Fruit fly (Drosophila melanogaster) whole organism: ENCODE data around the gene CkIalpha.

Experiments used
- CG8478 ChIP-seq: fragments of >200 bp; optimal IDR thresholded peaks from 2 replicates; lab custom pipeline; 2018; ENCODE audit warnings: inconsistent platforms
- EcR ChIP-seq, 2 experiments: fragments of >200 bp; optimal IDR thresholded peaks; 2 replicates each; lab custom pipeline; 2017; ENCODE audit warnings: missing biosample characterization in 2 of 2, missing genetic modification characterization in 2 of 2, missing genetic modification reagents in 2 of 2
- psq ChIP-seq: fragments of >200 bp; optimal IDR thresholded peaks from 2 replicates; lab custom pipeline; 2017

DNA sequence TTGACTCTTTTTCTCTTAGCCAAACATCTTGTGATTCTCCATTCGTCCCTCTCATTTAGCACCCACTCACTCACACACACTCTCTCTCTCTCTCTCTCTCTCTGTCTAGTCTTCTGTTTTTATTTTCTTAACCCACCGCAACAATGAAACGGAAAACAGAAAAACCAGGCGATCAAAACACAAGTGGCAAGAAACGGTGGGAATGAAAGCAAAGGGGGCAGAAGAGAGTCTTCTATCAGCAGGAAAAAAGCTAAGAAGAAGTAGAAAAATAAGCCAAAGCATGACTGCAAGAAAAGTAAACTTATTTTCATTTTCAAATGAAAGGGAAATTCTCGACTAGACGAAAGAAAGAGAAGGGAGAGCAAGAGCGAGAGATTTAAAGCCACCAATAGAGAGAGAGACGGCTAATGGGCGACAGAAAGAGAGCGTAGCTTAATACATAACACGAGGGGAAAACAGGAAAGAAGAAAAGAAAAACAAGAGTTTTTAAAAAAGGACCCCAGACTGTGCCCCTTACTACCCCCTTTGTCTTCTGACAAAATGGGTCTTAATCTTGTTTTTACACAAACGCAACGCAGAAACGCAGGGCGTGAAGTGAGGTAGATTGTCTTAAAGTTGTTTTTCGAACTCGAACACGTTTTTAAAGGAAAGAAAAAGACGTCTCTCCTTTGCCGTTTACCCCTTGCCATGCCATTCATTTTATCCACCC is 20.6 kb downstream of the CkIalpha start:
- TF ChIP-seq psq (lab: Kevin White, UChicago) (no peak), CG8478 (no peak), EcR (GFP tag; optimal IDR thresholded peaks at IDR 0.05; lab: Kevin White, UChicago) (no peak)
